Worm (Caenorhabditis elegans) whole organism, late embryonic: ENCODE measurements around the gene F40F8.11.

Experiments
- ceh-19 ChIP-seq: fragments of 200-800 bp; sonication (Bioruptor generic); optimal IDR thresholded peaks from 2 replicates; lab custom pipeline; 2018; ENCODE audit warnings: mild to moderate bottlenecking, missing genetic modification characterization, missing compliant biosample characterization
- ceh-45 ChIP-seq: fragments of 200-800 bp; sonication (Bioruptor generic); IDR thresholded peaks from 2 replicates; pipeline ENCODE4 v1.3.6; 2022; ENCODE audit warnings: missing genetic modification reagents, missing genetic modification characterization, missing compliant biosample characterization
- hlh-15 ChIP-seq: sonication (generic microtip); optimal IDR thresholded peaks from 2 replicates; lab custom pipeline; 2016; ENCODE audit warnings: missing genetic modification characterization, missing compliant biosample characterization
- madf-2 ChIP-seq: sonication (generic microtip); optimal IDR thresholded peaks from 2 replicates; lab custom pipeline; 2017; ENCODE audit warnings: missing genetic modification characterization, missing compliant biosample characterization
- nhr-11 ChIP-seq: fragments of 150-350 bp; optimal IDR thresholded peaks from 2 replicates; lab custom pipeline; 2014; ENCODE audit warnings: missing biosample characterization, missing genetic modification characterization
- tbx-2 ChIP-seq: sonication (generic microtip); optimal IDR thresholded peaks from 2 replicates; lab custom pipeline; 2016; ENCODE audit warnings: missing genetic modification characterization, missing compliant biosample characterization
- ttx-3 ChIP-seq: sonication (generic microtip); optimal IDR thresholded peaks from 2 replicates; lab custom pipeline; 2016; ENCODE audit warnings: missing genetic modification reagents, missing genetic modification characterization, missing compliant biosample characterization
- unc-55 ChIP-seq: sonication (generic microtip); optimal IDR thresholded peaks from 2 replicates; lab custom pipeline; 2017; ENCODE audit warnings: missing biosample characterization, missing genetic modification reagents, missing genetic modification characterization

DNA sequence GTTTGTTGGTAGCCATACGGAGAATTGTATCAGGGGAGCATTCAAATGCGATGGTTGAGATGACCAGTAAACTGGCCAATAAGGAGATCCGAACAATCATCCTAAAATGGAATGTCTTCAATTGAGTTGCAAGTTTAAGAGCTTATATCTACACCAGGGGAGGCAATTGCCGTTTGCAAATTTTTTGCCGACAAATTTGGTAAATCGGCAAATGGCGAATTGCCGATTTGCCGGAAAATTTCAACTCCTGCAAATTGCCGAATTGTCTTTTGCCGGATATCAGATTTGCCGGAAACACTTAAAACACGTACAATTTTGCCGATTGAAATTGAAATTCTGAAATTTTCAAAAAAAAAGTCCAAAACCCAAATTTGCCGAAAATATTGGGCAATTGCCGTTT, 2.4 kb upstream of the F40F8.11 start, which contains the start of gene F40F8.5:
- TF ChIP-seq madf-2 (tag; lab: Kevin White, UChicago) (no peak), tbx-2 (tag; lab: Kevin White, UChicago) (no peak), ttx-3 (no peak), ceh-45 (GFP tag; lab: Robert Waterston, UW) (no peak), nhr-11 (tag; lab: Kevin White, UChicago) (no peak), hlh-15 (tag; lab: Kevin White, UChicago) (no peak), unc-55 (no peak), ceh-19 (GFP tag; lab: Kevin White, UChicago) (no peak)
